Fruit fly (Drosophila melanogaster): Measurements from ENCODE around the gene ATPsynE.

The ATPsynE gene

DNA sequence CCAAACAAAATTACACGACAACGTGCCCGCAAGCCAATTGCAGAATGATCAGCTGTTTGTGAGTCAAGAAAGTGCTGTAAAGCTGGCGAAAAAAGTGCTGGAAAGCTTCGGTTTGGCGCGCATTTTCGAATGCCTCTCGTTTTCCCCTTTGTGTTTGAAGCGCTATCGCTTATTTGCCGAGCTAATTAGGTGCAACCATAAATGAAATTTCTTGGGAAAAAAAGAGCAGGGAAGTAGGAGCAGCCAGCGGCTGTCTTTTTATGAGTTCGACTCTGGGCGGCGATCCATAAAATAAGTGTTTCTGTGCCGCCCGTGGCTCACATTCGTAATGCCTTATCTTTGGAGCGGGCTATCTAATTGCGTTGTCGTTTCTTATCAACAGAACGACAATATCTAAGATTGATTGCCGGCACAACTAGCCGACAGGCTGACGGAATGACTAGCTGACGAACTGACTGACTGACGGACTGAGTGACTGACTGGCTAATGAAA is 35.0 kb downstream of the ATPsynE start, which contains the start of gene Dnaaf5 (continued):
- TF ChIP-seq Scr (GFP tag; IDR thresholded peaks at IDR 0.05; ENCODE audit: partially characterized antibody): no peak; the same call in 1 of the 2 replicates
- TF ChIP-seq Pdp1 (GFP tag; optimal IDR thresholded peaks at IDR 0.05): peak; percentile 22 to 62
- no peak for TF ChIP-seq Sry-β (GFP tag; optimal IDR thresholded peaks at IDR 0.05)
- no peak for TF ChIP-seq CG2889 (GFP tag; IDR thresholded peaks at IDR 0.05)
- TF ChIP-seq cato (GFP tag; optimal IDR thresholded peaks at IDR 0.05; ENCODE audit: borderline replicate concordance): no peak
- no peak for TF ChIP-seq CG12071 (GFP tag; optimal IDR thresholded peaks at IDR 0.05)
- TF ChIP-seq eve (GFP tag; optimal IDR thresholded peaks at IDR 0.05): no peak
- TF ChIP-seq CG31388 (GFP tag; optimal IDR thresholded peaks at IDR 0.05): no peak
- no peak for TF ChIP-seq fu2 (GFP tag; optimal IDR thresholded peaks at IDR 0.05)
- TF ChIP-seq zf30C (GFP tag; optimal IDR thresholded peaks at IDR 0.05): no peak
- no peak for TF ChIP-seq CG18476 (GFP tag; optimal IDR thresholded peaks at IDR 0.05)
- TF ChIP-seq CG33213 (GFP tag; optimal IDR thresholded peaks at IDR 0.05): no peak
- TF ChIP-seq chm (GFP tag; IDR thresholded peaks at IDR 0.05): no peak
- no peak for TF ChIP-seq Meics (GFP tag; optimal IDR thresholded peaks at IDR 0.05)
- no peak for TF ChIP-seq Side (GFP tag; optimal IDR thresholded peaks at IDR 0.05)
- no peak for TF ChIP-seq az2 (GFP tag; optimal IDR thresholded peaks at IDR 0.05)
- TF ChIP-seq ATbp (GFP tag; optimal IDR thresholded peaks at IDR 0.05): peak; percentile 35
- no peak for TF ChIP-seq pan (optimal IDR thresholded peaks at IDR 0.05)
- no peak for TF ChIP-seq pan (GFP tag; optimal IDR thresholded peaks at IDR 0.05 in 1 of 2, IDR thresholded peaks at IDR 0.05 in 1 of 2)
- no peak for TF ChIP-seq sr (GFP tag; IDR thresholded peaks at IDR 0.05)
- TF ChIP-seq crp (GFP tag; optimal IDR thresholded peaks at IDR 0.05): peak in 1 of 2 experiments; percentile 86
- peak; percentile 50 for TF ChIP-seq cwo (GFP tag; optimal IDR thresholded peaks at IDR 0.05)
- TF ChIP-seq gro (GFP tag; optimal IDR thresholded peaks at IDR 0.05): peak; percentile 59
- no peak for TF ChIP-seq run (tag; optimal IDR thresholded peaks at IDR 0.05)
- no peak for TF ChIP-seq fd64A (GFP tag; optimal IDR thresholded peaks at IDR 0.05)
- TF ChIP-seq gce (GFP tag; IDR thresholded peaks at IDR 0.05): no peak
- TF ChIP-seq sug (tag; optimal IDR thresholded peaks at IDR 0.05): peak; percentile 75
- TF ChIP-seq ttk (GFP tag; IDR thresholded peaks at IDR 0.05): no peak
- no peak for TF ChIP-seq nerfin-2 (GFP tag; IDR thresholded peaks at IDR 0.05; ENCODE audit: partially characterized antibody)
- TF ChIP-seq CG13894 (tag; optimal IDR thresholded peaks at IDR 0.05): peak; percentile 20
- no peak for TF ChIP-seq CG31224 (GFP tag; IDR thresholded peaks at IDR 0.05)
- no peak for TF ChIP-seq Atf6 (GFP tag; IDR thresholded peaks at IDR 0.05)
- no peak for TF ChIP-seq CG10147 (GFP tag; optimal IDR thresholded peaks at IDR 0.05)
- no peak for TF ChIP-seq H15 (GFP tag; IDR thresholded peaks at IDR 0.05)
- TF ChIP-seq ssp (GFP tag; IDR thresholded peaks at IDR 0.05): no peak
- no peak for TF ChIP-seq dysf (GFP tag; IDR thresholded peaks at IDR 0.05)
- TF ChIP-seq CG6854 (GFP tag; optimal IDR thresholded peaks at IDR 0.05): no peak

DNA sequence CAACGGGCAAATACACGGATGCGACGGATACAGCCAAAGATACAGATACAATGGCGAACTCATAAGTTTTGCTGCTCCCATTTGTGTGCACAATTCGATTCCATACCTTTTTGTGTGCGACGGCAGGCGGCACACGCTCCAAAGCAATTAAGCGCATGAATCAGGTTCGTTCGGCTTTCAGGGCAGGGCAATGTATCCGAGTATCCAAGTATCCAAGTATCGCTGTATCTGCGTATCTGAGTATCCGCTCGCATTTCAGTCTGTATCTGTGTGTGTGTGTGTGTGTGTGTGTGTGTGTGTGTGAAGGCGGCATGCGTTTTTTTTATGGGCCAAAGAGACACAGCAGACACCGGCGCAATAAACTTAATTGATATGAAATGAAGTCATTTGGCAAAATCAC is 36.4 kb downstream of the ATPsynE start:
- TF ChIP-seq CG17912 (GFP tag; optimal IDR thresholded peaks at IDR 0.05) (no peak), Awh (GFP tag; IDR thresholded peaks at IDR 0.05) (no peak), salm (tag; optimal IDR thresholded peaks at IDR 0.05) (no peak), CG4360 (GFP tag; IDR thresholded peaks at IDR 0.05) (peak; percentile 43; the same call in 1 of the 2 replicates), ro (GFP tag; IDR thresholded peaks at IDR 0.05) (no peak), CG8290 (GFP tag; optimal IDR thresholded peaks at IDR 0.05) (no peak), CG8290 (tag; optimal IDR thresholded peaks at IDR 0.05) (peak in 1 of 2 experiments; percentile 15), D (optimal IDR thresholded peaks at IDR 0.05) (peak; percentile 32), D (GFP tag; optimal IDR thresholded peaks at IDR 0.05) (no peak), tll (GFP tag; optimal IDR thresholded peaks at IDR 0.05) (no peak), vvl (GFP tag; IDR thresholded peaks at IDR 0.05) (no peak), eve (GFP tag; optimal IDR thresholded peaks at IDR 0.05) (no peak), cg (GFP tag; optimal IDR thresholded peaks at IDR 0.05) (peak; percentile 59), D19A (tag; optimal IDR thresholded peaks at IDR 0.05) (no peak), CG18764 (GFP tag; optimal IDR thresholded peaks at IDR 0.05) (no peak), Drgx (GFP tag; IDR thresholded peaks at IDR 0.05) (no peak), CG13287 (GFP tag; IDR thresholded peaks at IDR 0.05; ENCODE audit: partially characterized antibody) (no peak), zfh1 (GFP tag; IDR thresholded peaks at IDR 0.05) (0 out of 3 replicates have a peak, but pooled peaks have one; percentile 6)
